Fruit fly (Drosophila melanogaster): Measurements from ENCODE around the gene CG3308.
A peak's percentile ranks its signal among the peaks of the same experiment; 100 is the strongest.

CG3308 gene

dm6 chr3R:21271208-21271607 lies 2.4 kb downstream of the CG3308 start (continued):
- TF ChIP-seq CG2120 (GFP tag; optimal IDR thresholded peaks at IDR 0.05): no peak
- no peak for TF ChIP-seq danr (GFP tag; IDR thresholded peaks at IDR 0.05)
- TF ChIP-seq Hr78 (GFP tag; optimal IDR thresholded peaks at IDR 0.05): peak in 1 of 2 experiments; percentile 19
- TF ChIP-seq fd64A (GFP tag; optimal IDR thresholded peaks at IDR 0.05): peak; percentile 23
- no peak for TF ChIP-seq dan (GFP tag; IDR thresholded peaks at IDR 0.05)
- TF ChIP-seq Fer2 (tag; optimal IDR thresholded peaks at IDR 0.05): no peak
- no peak for TF ChIP-seq bab2 (GFP tag; optimal IDR thresholded peaks at IDR 0.05)
- TF ChIP-seq Nf-YC (tag; optimal IDR thresholded peaks at IDR 0.05): peak; percentile 5
- peak; percentile 25 for TF ChIP-seq odd (GFP tag; optimal IDR thresholded peaks at IDR 0.05)
- no peak for TF ChIP-seq NfI (GFP tag; optimal IDR thresholded peaks at IDR 0.05)
- TF ChIP-seq CG7928 (GFP tag; optimal IDR thresholded peaks at IDR 0.05): no peak
- no peak for TF ChIP-seq en (GFP tag; optimal IDR thresholded peaks at IDR 0.05)
- TF ChIP-seq lola (GFP tag; optimal IDR thresholded peaks at IDR 0.05): no peak
- no peak for TF ChIP-seq CG5180 (GFP tag; optimal IDR thresholded peaks at IDR 0.05)
- TF ChIP-seq esg (GFP tag; conservative IDR thresholded peaks at IDR 0.05): no peak
- peak; percentile 45 for TF ChIP-seq CG15514 (GFP tag; optimal IDR thresholded peaks at IDR 0.05)
- TF ChIP-seq twi (tag; optimal IDR thresholded peaks at IDR 0.05): no peak
- TF ChIP-seq CG1792 (GFP tag; optimal IDR thresholded peaks at IDR 0.05): no peak
- peak; percentile 17 for TF ChIP-seq CG15269 (tag; optimal IDR thresholded peaks at IDR 0.05)
- TF ChIP-seq Usf (GFP tag; optimal IDR thresholded peaks at IDR 0.05): no peak
- no peak for TF ChIP-seq CG12299 (tag; optimal IDR thresholded peaks at IDR 0.05)
- no peak for TF ChIP-seq onecut (GFP tag; IDR thresholded peaks at IDR 0.05)
- TF ChIP-seq hbn (GFP tag; IDR thresholded peaks at IDR 0.05; ENCODE audit: partially characterized antibody): no peak
- TF ChIP-seq h (optimal IDR thresholded peaks at IDR 0.05): no peak
- peak; percentile 11 for TF ChIP-seq CG17385 (GFP tag; optimal IDR thresholded peaks at IDR 0.05)
- TF ChIP-seq CG34422 (GFP tag; IDR thresholded peaks at IDR 0.05): no peak
- TF ChIP-seq CG1603 (tag; optimal IDR thresholded peaks at IDR 0.05): peak; percentile 16
- TF ChIP-seq CG6683 (GFP tag; optimal IDR thresholded peaks at IDR 0.05): no peak
- no peak for TF ChIP-seq Dip3 (GFP tag; optimal IDR thresholded peaks at IDR 0.05)
- TF ChIP-seq Fer3 (tag; optimal IDR thresholded peaks at IDR 0.05): no peak
- no peak for TF ChIP-seq CG9876 (GFP tag; optimal IDR thresholded peaks at IDR 0.05)
- TF ChIP-seq emc (GFP tag; optimal IDR thresholded peaks at IDR 0.05): no peak
- no peak for TF ChIP-seq CG7963 (GFP tag; IDR thresholded peaks at IDR 0.05; ENCODE audit: partially characterized antibody)
- no peak for TF ChIP-seq CG11093 (GFP tag; IDR thresholded peaks at IDR 0.05)
- no peak for TF ChIP-seq klu (GFP tag; IDR thresholded peaks at IDR 0.05)
- no peak for TF ChIP-seq kni (GFP tag; optimal IDR thresholded peaks at IDR 0.05)
- TF ChIP-seq CG8944 (GFP tag; optimal IDR thresholded peaks at IDR 0.05): no peak
- TF ChIP-seq CG12155 (GFP tag; optimal IDR thresholded peaks at IDR 0.05): no peak
- TF ChIP-seq CG1024 (GFP tag; IDR thresholded peaks at IDR 0.05): no peak
- TF ChIP-seq CG6813 (GFP tag; optimal IDR thresholded peaks at IDR 0.05): peak; percentile 66
- TF ChIP-seq Spps (tag; optimal IDR thresholded peaks at IDR 0.05): no peak
- no peak for TF ChIP-seq eve (GFP tag; optimal IDR thresholded peaks at IDR 0.05)
- TF ChIP-seq CG7271 (tag; optimal IDR thresholded peaks at IDR 0.05): no peak
- no peak for TF ChIP-seq NK7.1 (GFP tag; optimal IDR thresholded peaks at IDR 0.05)
- TF ChIP-seq CG3838 (GFP tag; optimal IDR thresholded peaks at IDR 0.05): peak; percentile 26
- TF ChIP-seq ems (GFP tag; optimal IDR thresholded peaks at IDR 0.05): no peak
- no peak for TF ChIP-seq E2f1 (GFP tag; IDR thresholded peaks at IDR 0.05)
- TF ChIP-seq Dp (GFP tag; optimal IDR thresholded peaks at IDR 0.05): no peak
- peak; percentile 70 for TF ChIP-seq CG13296 (GFP tag; optimal IDR thresholded peaks at IDR 0.05)
- TF ChIP-seq Trl (optimal IDR thresholded peaks at IDR 0.05): no peak
- no peak for TF ChIP-seq Trl (GFP tag; optimal IDR thresholded peaks at IDR 0.05)
- no peak for TF ChIP-seq CG8089 (GFP tag; optimal IDR thresholded peaks at IDR 0.05)
